Fruit fly (Drosophila melanogaster): ENCODE measurements around the gene Syx5.

DNA sequence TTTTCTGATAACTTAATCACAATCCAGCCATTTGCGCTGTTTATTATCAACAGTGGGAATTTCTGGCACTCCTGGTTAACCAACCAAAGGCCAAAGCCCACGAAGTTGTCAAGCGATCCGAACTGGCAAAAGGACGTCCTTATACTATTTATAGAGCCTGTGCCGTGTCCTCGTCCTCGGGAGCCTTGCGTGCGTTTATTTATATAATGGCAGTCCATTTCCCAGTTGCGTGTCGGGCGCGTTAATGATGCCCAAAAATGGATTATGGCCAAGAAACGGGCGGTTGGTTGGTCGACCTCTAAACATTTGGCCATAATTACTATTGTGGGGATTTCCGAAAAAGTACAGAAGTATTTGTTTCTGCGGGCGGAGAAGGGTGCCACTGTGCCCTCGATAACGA lies 13.3 kb downstream of the Syx5 start:
- TF ChIP-seq CG4496 (GFP tag; IDR thresholded peaks at IDR 0.05) (no peak), gl (tag; optimal IDR thresholded peaks at IDR 0.05) (no peak), CG8301 (tag; optimal IDR thresholded peaks at IDR 0.05) (no peak), CG34367 (tag; optimal IDR thresholded peaks at IDR 0.05) (no peak), CG9948 (tag; optimal IDR thresholded peaks at IDR 0.05) (no peak), rn (GFP tag; IDR thresholded peaks at IDR 0.05) (no peak)

Data from whole organism, pupa.